Worm (Caenorhabditis elegans): ENCODE data around the gene orc-1.

Gene orc-1

DNA sequence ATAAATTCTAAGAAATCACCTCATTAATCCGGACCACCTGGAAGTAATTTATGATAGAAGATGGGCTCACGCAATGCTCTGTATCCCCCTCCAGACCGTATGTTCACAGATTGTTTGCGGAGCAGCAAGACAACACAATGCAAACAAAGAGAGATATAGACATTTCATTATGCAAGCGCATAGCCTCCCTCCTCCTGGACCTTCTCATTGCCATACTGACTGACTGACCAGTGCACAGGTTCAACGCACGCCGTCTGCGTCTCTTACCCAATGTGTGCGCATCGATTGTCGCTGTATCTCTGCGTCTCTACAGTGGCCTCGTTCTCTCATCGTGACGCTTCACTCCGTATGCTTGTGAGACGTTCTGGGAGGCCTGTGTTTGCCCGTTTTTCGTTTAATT lies 8.7 kb downstream of the orc-1 start:
- no peak for TF ChIP-seq nhr-120 (GFP tag; IDR thresholded peaks at IDR 0.05)
- peak; percentile 12 for TF ChIP-seq ceh-79 (tag; optimal IDR thresholded peaks at IDR 0.05)
- no peak for TF ChIP-seq ztf-26 (tag; optimal IDR thresholded peaks at IDR 0.05)
- no peak for TF ChIP-seq hmg-20 (GFP tag; IDR thresholded peaks at IDR 0.05)
- no peak for TF ChIP-seq bed-2 (GFP tag; IDR thresholded peaks at IDR 0.05)
- no peak for TF ChIP-seq cebp-2 (GFP tag; IDR thresholded peaks at IDR 0.05)
- TF ChIP-seq let-526 (GFP tag; IDR thresholded peaks at IDR 0.05): no peak
- no peak for TF ChIP-seq snpc-1.1 (tag; optimal IDR thresholded peaks at IDR 0.05; ENCODE audit: insufficient read depth)
- peak; percentile 45; the same call in 1 of the 2 replicates for TF ChIP-seq mcd-1 (GFP tag; IDR thresholded peaks at IDR 0.05)
- TF ChIP-seq pha-4 (tag; optimal IDR thresholded peaks at IDR 0.05): no peak
- no peak for TF ChIP-seq F22D6.2 (tag; optimal IDR thresholded peaks at IDR 0.05)
- peak; percentile 52; the same call in 1 of the 2 replicates for TF ChIP-seq nfyb-1 (GFP tag; IDR thresholded peaks at IDR 0.05)
- TF ChIP-seq hmg-1.2 (GFP tag; IDR thresholded peaks at IDR 0.05): peak; percentile 99
- no peak for TF ChIP-seq ceh-58 (GFP tag; IDR thresholded peaks at IDR 0.05)
- no peak for TF ChIP-seq B0019.2 (GFP tag; conservative IDR thresholded peaks at IDR 0.05)
- TF ChIP-seq cebp-1 (GFP tag; IDR thresholded peaks at IDR 0.05): no peak
- TF ChIP-seq cebp-1 (tag; optimal IDR thresholded peaks at IDR 0.05): peak; percentile 40
- no peak for TF ChIP-seq Y53G8AR.9 (GFP tag; conservative IDR thresholded peaks at IDR 0.05)
- peak; percentile 9 for TF ChIP-seq K12H6.12 (tag; optimal IDR thresholded peaks at IDR 0.05)
- TF ChIP-seq B0336.3 (GFP tag; IDR thresholded peaks at IDR 0.05): no peak
- TF ChIP-seq B0261.1 (tag; optimal IDR thresholded peaks at IDR 0.05): no peak
- TF ChIP-seq F55B11.4 (tag; optimal IDR thresholded peaks at IDR 0.05; ENCODE audit: borderline replicate concordance, insufficient read depth): no peak
- no peak for TF ChIP-seq madf-3 (GFP tag; IDR thresholded peaks at IDR 0.05)
- TF ChIP-seq D2030.7 (GFP tag; IDR thresholded peaks at IDR 0.05): no peak
- no peak for TF ChIP-seq zfh-2 (GFP tag; conservative IDR thresholded peaks at IDR 0.05)
- no peak for TF ChIP-seq ccch-3 (GFP tag; optimal IDR thresholded peaks at IDR 0.05)
- no peak for TF ChIP-seq rpc-1 (optimal IDR thresholded peaks at IDR 0.05)
- no peak for TF ChIP-seq rpc-1 (tag; optimal IDR thresholded peaks at IDR 0.05)
- TF ChIP-seq lsl-1 (GFP tag; optimal IDR thresholded peaks at IDR 0.05): no peak
- TF ChIP-seq mxl-1 (tag; optimal IDR thresholded peaks at IDR 0.05): no peak
- TF ChIP-seq attf-5 (GFP tag; optimal IDR thresholded peaks at IDR 0.05): peak; percentile 18
- TF ChIP-seq F33H1.4 (GFP tag; IDR thresholded peaks at IDR 0.05): no peak
- 0 out of 2 replicates have a peak, but pooled peaks have one; percentile 23 for TF ChIP-seq egl-44 (GFP tag; IDR thresholded peaks at IDR 0.05)
- TF ChIP-seq lin-40 (tag; optimal IDR thresholded peaks at IDR 0.05): peak; percentile 26

DNA sequence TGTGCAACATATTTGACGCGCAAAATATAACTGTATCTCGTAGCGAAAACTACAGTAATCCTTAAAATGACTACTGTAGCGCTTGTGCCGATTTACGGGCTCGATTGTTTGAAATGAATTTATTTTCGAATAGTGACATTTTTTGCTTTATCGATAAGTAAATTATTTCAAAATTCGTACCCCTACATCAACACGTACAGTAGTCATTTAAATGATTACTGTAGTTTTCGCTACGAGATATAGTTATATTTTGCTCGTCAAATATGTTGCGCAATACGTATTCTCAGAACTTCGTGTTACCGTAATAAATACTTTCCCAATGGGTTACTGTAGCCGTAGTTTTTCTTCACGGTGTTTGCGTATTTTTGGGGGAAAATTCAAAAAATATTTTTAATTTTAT lies 9.9 kb downstream of the orc-1 start:
- TF ChIP-seq snpc-1.3 (tag; optimal IDR thresholded peaks at IDR 0.05; ENCODE audit: insufficient read depth): no peak
- no peak for TF ChIP-seq egl-18 (GFP tag; IDR thresholded peaks at IDR 0.05)
- TF ChIP-seq mes-4 (tag; optimal IDR thresholded peaks at IDR 0.05): no peak
- no peak for TF ChIP-seq ceh-27 (GFP tag; optimal IDR thresholded peaks at IDR 0.05)
- no peak for TF ChIP-seq rec-8 (tag; optimal IDR thresholded peaks at IDR 0.05)
- no peak for TF ChIP-seq lin-54 (GFP tag; optimal IDR thresholded peaks at IDR 0.05)
- no peak for TF ChIP-seq F57C9.4 (tag; optimal IDR thresholded peaks at IDR 0.05)

Measured in whole organism, young adult.